Worm (Caenorhabditis elegans): ENCODE data around the gene mfsd-11.

mfsd-11 gene

DNA sequence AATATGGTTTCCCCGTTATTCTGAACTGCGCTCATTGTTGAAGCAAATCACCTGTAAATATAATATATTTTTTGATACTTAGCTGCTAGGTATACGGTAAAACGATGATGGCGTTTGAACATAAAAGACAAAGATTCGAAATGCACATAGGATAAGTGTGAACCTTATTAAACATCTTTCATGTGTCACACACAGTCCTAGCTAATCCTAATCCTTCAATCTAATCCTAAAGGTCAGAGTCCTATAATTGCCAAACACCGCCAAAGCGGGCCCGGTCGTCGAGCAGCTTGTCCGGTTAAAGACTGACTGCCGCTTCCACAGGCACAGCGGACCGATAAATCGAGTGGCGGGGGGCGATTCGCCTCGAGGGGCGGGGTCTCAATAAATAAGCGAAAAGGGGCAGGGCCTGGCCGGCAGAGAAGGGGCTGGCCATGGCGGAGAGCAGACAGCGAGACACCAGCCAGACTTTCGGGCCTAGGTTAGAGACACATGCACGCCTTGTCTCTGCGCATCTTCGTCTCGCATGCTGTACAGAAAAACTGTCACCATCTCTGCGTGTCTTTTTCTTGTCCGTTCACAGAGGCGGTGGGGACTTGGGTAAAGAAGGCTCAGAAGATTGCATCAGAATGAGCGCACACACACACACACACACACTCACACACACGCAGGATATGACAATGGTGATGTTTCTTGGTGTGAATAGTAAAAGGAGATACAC lies 17.9 kb upstream of the mfsd-11 start, which contains the start of gene F57G12.1 (continued):
- TF ChIP-seq aha-1 (tag; optimal IDR thresholded peaks at IDR 0.05) (no peak), rnt-1 (tag; optimal IDR thresholded peaks at IDR 0.05) (peak; percentile 78), sptf-1 (tag; optimal IDR thresholded peaks at IDR 0.05) (no peak), unc-86 (tag; optimal IDR thresholded peaks at IDR 0.05) (peak; percentile 65), isw-1 (GFP tag; IDR thresholded peaks at IDR 0.05) (peak; percentile 50), elt-3 (tag; optimal IDR thresholded peaks at IDR 0.05) (peak in 1 of 6 experiments; percentile 7), ces-1 (GFP tag; optimal IDR thresholded peaks at IDR 0.05) (no peak), hpl-2 (GFP tag; optimal IDR thresholded peaks at IDR 0.05) (no peak), fkh-10 (GFP tag; optimal IDR thresholded peaks at IDR 0.05) (peak; percentile 56), ceh-63 (GFP tag; optimal IDR thresholded peaks at IDR 0.05) (no peak), lin-35 (GFP tag; optimal IDR thresholded peaks at IDR 0.05) (peak; percentile 59 to 62), nhr-77 (tag; optimal IDR thresholded peaks at IDR 0.05) (peak; percentile 81), sox-4 (tag; optimal IDR thresholded peaks at IDR 0.05) (no peak), ama-1 (optimal IDR thresholded peaks at IDR 0.05) (peak; percentile 36), tbx-2 (tag; optimal IDR thresholded peaks at IDR 0.05) (peak; percentile 73), fos-1 (tag; optimal IDR thresholded peaks at IDR 0.05) (peak; percentile 60), nhr-71 (tag; optimal IDR thresholded peaks at IDR 0.05) (peak; percentile 84), fkh-8 (tag; optimal IDR thresholded peaks at IDR 0.05) (peak; percentile 86), fkh-4 (tag; optimal IDR thresholded peaks at IDR 0.05; ENCODE audit: borderline replicate concordance) (no peak), hlh-17 (GFP tag; optimal IDR thresholded peaks at IDR 0.05; ENCODE audit: borderline replicate concordance) (no peak), nhr-84 (tag; optimal IDR thresholded peaks at IDR 0.05) (no peak), C34B4.2 (tag; optimal IDR thresholded peaks at IDR 0.05) (no peak), unc-62 (GFP tag; optimal IDR thresholded peaks at IDR 0.05) (no peak), unc-130 (tag; optimal IDR thresholded peaks at IDR 0.05) (peak; percentile 65), jun-1 (tag; optimal IDR thresholded peaks at IDR 0.05) (peak; percentile 77), mep-1 (tag; optimal IDR thresholded peaks at IDR 0.05) (peak; percentile 74), elt-2 (tag; optimal IDR thresholded peaks at IDR 0.05) (peak; percentile 10), vab-15 (tag; optimal IDR thresholded peaks at IDR 0.05) (no peak), pax-3 (tag; optimal IDR thresholded peaks at IDR 0.05) (peak; percentile 57), Y116A8C.19 (tag; optimal IDR thresholded peaks at IDR 0.05; ENCODE audit: borderline replicate concordance) (no peak), zag-1 (tag; optimal IDR thresholded peaks at IDR 0.05) (no peak), ceh-90 (tag; optimal IDR thresholded peaks at IDR 0.05) (no peak), mef-2 (tag; optimal IDR thresholded peaks at IDR 0.05) (peak; percentile 35), nhr-237 (tag; optimal IDR thresholded peaks at IDR 0.05) (peak; percentile 30), aly-2 (tag; optimal IDR thresholded peaks at IDR 0.05) (no peak), dsc-1 (tag; optimal IDR thresholded peaks at IDR 0.05) (peak; percentile 64), snpc-4 (tag; optimal IDR thresholded peaks at IDR 0.05) (peak; percentile 47), pag-3 (tag; optimal IDR thresholded peaks at IDR 0.05; ENCODE audit: borderline replicate concordance, insufficient read depth) (no peak), ztf-11 (tag; optimal IDR thresholded peaks at IDR 0.05) (peak in 1 of 2 experiments; percentile 59), grh-1 (GFP tag; IDR thresholded peaks at IDR 0.05) (no peak), swsn-7 (tag; optimal IDR thresholded peaks at IDR 0.05) (peak; percentile 68), irx-1 (tag; optimal IDR thresholded peaks at IDR 0.05) (peak; percentile 42), mdl-1 (tag; optimal IDR thresholded peaks at IDR 0.05) (peak in 1 of 2 experiments; percentile 83), nhr-19 (GFP tag; conservative IDR thresholded peaks at IDR 0.05) (peak; percentile 66), sup-37 (GFP tag; optimal IDR thresholded peaks at IDR 0.05) (peak; percentile 18)

Data from whole organism, L1 larva.